Worm (Caenorhabditis elegans) whole organism, L4 larva: ENCODE data around the gene T26C5.5.
A peak's percentile ranks its signal among the peaks of the same experiment; 100 is the strongest.

Experiments
- D1046.2 ChIP-seq: fragments of 200-800 bp; sonication (Bioruptor generic); IDR thresholded peaks from 2 replicates; pipeline ENCODE4 v1.3.6; 2022; ENCODE audit warnings: missing genetic modification characterization, missing compliant biosample characterization
- F44E2.7 ChIP-seq: fragments of 200-800 bp; sonication (Bioruptor generic); IDR thresholded peaks from 2 replicates; pipeline ENCODE4 v2.1.2; 2022; ENCODE audit warnings: missing genetic modification characterization, missing compliant biosample characterization
- F49E8.2 ChIP-seq: sonication (generic microtip); optimal IDR thresholded peaks from 2 replicates; lab custom pipeline; 2016; ENCODE audit warnings: missing compliant biosample characterization, mild to moderate bottlenecking, missing genetic modification characterization, borderline replicate concordance
- T20F7.1 ChIP-seq: fragments of 200-800 bp; sonication (Bioruptor generic); optimal IDR thresholded peaks from 2 replicates; lab custom pipeline; 2018; ENCODE audit warnings: mild to moderate bottlenecking, missing genetic modification characterization, missing compliant biosample characterization
- T26A8.4 ChIP-seq: fragments of 200-800 bp; sonication (Bioruptor generic); IDR thresholded peaks from 2 replicates; pipeline ENCODE4 v1.3.6; 2022; ENCODE audit warnings: missing genetic modification characterization, missing compliant biosample characterization
- Y48G9A.11 ChIP-seq: fragments of 200-800 bp; sonication (Bioruptor generic); IDR thresholded peaks from 2 replicates; pipeline ENCODE4 v1.3.6; 2022; ENCODE audit warnings: missing genetic modification reagents, missing genetic modification characterization, missing compliant biosample characterization
- Y75B8A.6 ChIP-seq: fragments of 200-800 bp; sonication (Bioruptor generic); IDR thresholded peaks from 2 replicates; pipeline ENCODE4 v1.3.6; 2022; ENCODE audit warnings: missing genetic modification reagents, missing genetic modification characterization, missing compliant biosample characterization
- ZK337.2 ChIP-seq: fragments of 200-800 bp; sonication (Bioruptor generic); IDR thresholded peaks from 2 replicates; pipeline ENCODE4 v1.3.6; 2022; ENCODE audit warnings: missing genetic modification reagents, missing genetic modification characterization, missing compliant biosample characterization
- ZK546.5 ChIP-seq, 2 experiments: sonication (generic microtip); optimal IDR thresholded peaks; 2 replicates each; lab custom pipeline; 2017; ENCODE audit warnings: missing biosample characterization in 2 of 2, missing genetic modification characterization in 2 of 2
- aly-2 ChIP-seq: sonication (generic microtip); optimal IDR thresholded peaks from 2 replicates; lab custom pipeline; 2018; ENCODE audit warnings: missing biosample characterization, missing genetic modification characterization
- ama-1 ChIP-seq: fragments of 150-350 bp; optimal IDR thresholded peaks from 2 replicates; lab custom pipeline; 2014; ENCODE audit warnings: inconsistent platforms, mixed read lengths
- attf-4 ChIP-seq: sonication (generic microtip); optimal IDR thresholded peaks from 3 replicates; lab custom pipeline; 2017; ENCODE audit warnings: missing biosample characterization, missing genetic modification characterization
- ceh-32 ChIP-seq: sonication (generic microtip); optimal IDR thresholded peaks from 2 replicates; lab custom pipeline; 2016; ENCODE audit warnings: mild to moderate bottlenecking, missing genetic modification characterization, missing compliant biosample characterization; ENCODE audit not compliant: poor library complexity
- dmd-8 ChIP-seq: fragments of 200-800 bp; sonication (Bioruptor generic); IDR thresholded peaks from 2 replicates; pipeline ENCODE4 v1.3.6; 2022; ENCODE audit warnings: missing genetic modification characterization, missing compliant biosample characterization
- egl-27 ChIP-seq: sonication (generic microtip); optimal IDR thresholded peaks from 3 replicates; lab custom pipeline; 2017; ENCODE audit warnings: missing biosample characterization, missing genetic modification reagents, missing genetic modification characterization
- hlh-11 ChIP-seq: fragments of 200-800 bp; sonication (Bioruptor generic); optimal IDR thresholded peaks from 2 replicates; lab custom pipeline; 2018; ENCODE audit warnings: mild to moderate bottlenecking, missing genetic modification characterization, missing compliant biosample characterization
- hlh-30 ChIP-seq: sonication (generic microtip); optimal IDR thresholded peaks from 2 replicates; lab custom pipeline; 2017; ENCODE audit warnings: antibody characterized with exemption, mild to moderate bottlenecking, missing genetic modification characterization, missing compliant biosample characterization; ENCODE audit not compliant: insufficient read depth
- hmg-1.1 ChIP-seq: fragments of 200-800 bp; sonication (Bioruptor generic); IDR thresholded peaks from 2 replicates; pipeline ENCODE4 v1.3.6; 2022; ENCODE audit warnings: missing genetic modification reagents, missing genetic modification characterization, missing compliant biosample characterization
- lin-13 ChIP-seq: fragments of 150-350 bp; optimal IDR thresholded peaks from 2 replicates; lab custom pipeline; 2014; ENCODE audit warnings: missing biosample characterization, missing genetic modification reagents, missing genetic modification characterization
- mdt-29 ChIP-seq: fragments of 200-800 bp; sonication (Bioruptor generic); IDR thresholded peaks from 2 replicates; pipeline ENCODE4 v1.3.6; 2022; ENCODE audit warnings: missing genetic modification reagents, missing genetic modification characterization, missing compliant biosample characterization
- mep-1 ChIP-seq: fragments of 150-350 bp; sonication (generic microtip); optimal IDR thresholded peaks from 3 replicates; lab custom pipeline; 2014; ENCODE audit warnings: missing biosample characterization, missing genetic modification characterization
- pha-4 ChIP-seq, 2 experiments: fragments of 150-350 bp in 1 of 2; fragments of 200-800 bp in 1 of 2; sonication (Bioruptor generic) in 1 of 2; IDR thresholded peaks in 1 of 2; optimal IDR thresholded peaks in 1 of 2; 2 replicates each; pipeline versions ENCODE4 v1.3.6 to Lab custom; 2014 to 2022; ENCODE audit warnings: missing genetic modification characterization in 2 of 2, missing genetic modification reagents in 2 of 2, missing biosample characterization in 1 of 2, missing compliant biosample characterization in 1 of 2
- saeg-2 ChIP-seq: fragments of 200-800 bp; sonication (Bioruptor generic); IDR thresholded peaks from 2 replicates; pipeline ENCODE4 v1.3.6; 2022; ENCODE audit warnings: missing genetic modification reagents, missing genetic modification characterization, missing compliant biosample characterization
- sdz-12 ChIP-seq: fragments of 200-800 bp; sonication (Bioruptor generic); optimal IDR thresholded peaks from 2 replicates; lab custom pipeline; 2018; ENCODE audit warnings: mild to moderate bottlenecking, missing genetic modification characterization, missing compliant biosample characterization
- snpc-1.2 ChIP-seq: fragments of 200-800 bp; sonication (Bioruptor generic); IDR thresholded peaks from 2 replicates; pipeline ENCODE4 v1.3.6; 2022; ENCODE audit warnings: missing genetic modification reagents, missing genetic modification characterization, missing compliant biosample characterization
- tra-1 ChIP-seq: fragments of 200-800 bp; sonication (Bioruptor generic); IDR thresholded peaks from 2 replicates; pipeline ENCODE4 v1.3.6; 2022; ENCODE audit warnings: missing genetic modification reagents, missing genetic modification characterization, missing compliant biosample characterization
- unc-130 ChIP-seq: sonication (generic microtip); optimal IDR thresholded peaks from 2 replicates; lab custom pipeline; 2016; ENCODE audit warnings: missing genetic modification reagents, missing genetic modification characterization, missing compliant biosample characterization
- unc-39 ChIP-seq: sonication (generic microtip); optimal IDR thresholded peaks from 2 replicates; lab custom pipeline; 2017; ENCODE audit warnings: missing biosample characterization, missing genetic modification characterization
- zfp-3 ChIP-seq: fragments of 200-800 bp; sonication (Bioruptor generic); conservative IDR thresholded peaks from 2 replicates; pipeline ENCODE4 v1.3.6; 2022; ENCODE audit warnings: missing genetic modification reagents, missing genetic modification characterization, missing compliant biosample characterization

The T26C5.5 gene

DNA sequence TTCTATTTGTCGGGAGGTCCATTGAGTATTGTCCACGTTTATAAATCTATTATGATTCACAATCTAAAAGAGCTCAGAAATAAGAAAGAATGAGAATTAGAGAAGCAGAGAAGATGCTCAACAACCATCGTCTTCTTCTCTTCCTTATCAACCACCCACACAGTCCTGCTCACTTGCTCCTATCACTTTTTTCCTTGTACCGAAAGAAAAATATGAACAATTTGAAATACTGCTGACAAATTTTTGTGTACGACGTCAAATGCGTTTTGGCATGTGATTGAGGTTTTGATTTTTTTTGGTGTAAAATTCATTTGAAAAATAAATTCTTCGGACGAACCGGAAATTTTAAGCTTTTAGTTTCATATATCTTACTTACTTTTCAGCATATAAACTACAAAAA, 50.2 kb downstream of the T26C5.5 start (continued):
- no peak for TF ChIP-seq pha-4 (GFP tag; IDR thresholded peaks at IDR 0.05; lab: Robert Waterston, UW)
- no peak for TF ChIP-seq pha-4 (tag; optimal IDR thresholded peaks at IDR 0.05; lab: Kevin White, UChicago)
- no peak for TF ChIP-seq Y48G9A.11 (GFP tag; lab: Robert Waterston, UW)
- no peak for TF ChIP-seq aly-2
- TF ChIP-seq ama-1 (lab: Kevin White, UChicago) = no peak
- no peak for TF ChIP-seq attf-4 (tag; lab: Kevin White, UChicago)
- TF ChIP-seq snpc-1.2 (GFP tag; lab: Robert Waterston, UW) = no peak
- TF ChIP-seq unc-39 = no peak
- TF ChIP-seq F44E2.7 (GFP tag; lab: Robert Waterston, UW) = no peak
- TF ChIP-seq hlh-11 (tag; lab: Kevin White, UChicago) = peak; percentile 67
- no peak for TF ChIP-seq sdz-12 (GFP tag; lab: Kevin White, UChicago)
- no peak for TF ChIP-seq egl-27 (tag; lab: Kevin White, UChicago)
- no peak for TF ChIP-seq T26A8.4 (GFP tag; lab: Robert Waterston, UW)
- TF ChIP-seq Y75B8A.6 (GFP tag; lab: Robert Waterston, UW) = no peak
- peak; percentile 2 for TF ChIP-seq mep-1 (tag; lab: Kevin White, UChicago)
- no peak for TF ChIP-seq hmg-1.1 (GFP tag; lab: Robert Waterston, UW)
- no peak for TF ChIP-seq T20F7.1
- TF ChIP-seq unc-130 (GFP tag; lab: Kevin White, UChicago) = no peak
- TF ChIP-seq saeg-2 (GFP tag; lab: Robert Waterston, UW) = no peak
- TF ChIP-seq ZK546.5 (tag; optimal IDR thresholded peaks at IDR 0.05; lab: Kevin White, UChicago) = no peak
- TF ChIP-seq dmd-8 (GFP tag; lab: Robert Waterston, UW) = no peak
- no peak for TF ChIP-seq tra-1 (GFP tag; lab: Robert Waterston, UW)
- TF ChIP-seq ceh-32 (tag; lab: Kevin White, UChicago) = no peak
- peak; percentile 53 for TF ChIP-seq hlh-30
- TF ChIP-seq zfp-3 (GFP tag; lab: Robert Waterston, UW) = no peak
- TF ChIP-seq mdt-29 (GFP tag; lab: Robert Waterston, UW) = no peak
- no peak for TF ChIP-seq ZK337.2 (GFP tag; lab: Robert Waterston, UW)
- no peak for TF ChIP-seq D1046.2
- TF ChIP-seq lin-13 = no peak
- TF ChIP-seq F49E8.2 (tag; lab: Kevin White, UChicago) = no peak
